Worm (Caenorhabditis elegans): ENCODE results near the gene taf-6.1.

DNA sequence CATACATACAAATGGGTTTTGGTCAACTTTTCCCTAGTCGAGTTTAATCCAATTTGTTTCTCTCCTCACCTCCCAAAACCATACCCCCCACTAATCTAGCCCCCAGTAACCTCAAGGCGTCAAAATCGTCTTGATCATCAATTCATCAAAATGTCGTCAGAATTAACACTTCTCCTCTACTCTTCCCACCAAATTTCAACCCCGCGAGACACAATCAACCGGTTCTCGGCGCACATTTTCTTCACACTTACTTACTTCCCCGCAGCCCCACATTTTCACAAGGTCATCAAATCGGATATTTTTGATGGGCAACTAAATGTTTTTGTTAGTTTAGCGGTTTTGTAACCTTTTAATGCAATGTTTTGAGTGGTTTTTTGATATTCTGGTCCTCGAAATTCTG is 37.0 kb upstream of the taf-6.1 start:
- TF ChIP-seq B0310.2 (tag; optimal IDR thresholded peaks at IDR 0.05) (no peak), hmg-4 (GFP tag; optimal IDR thresholded peaks at IDR 0.05) (no peak), ama-1 (optimal IDR thresholded peaks at IDR 0.05) (no peak), tbx-11 (GFP tag; IDR thresholded peaks at IDR 0.05) (no peak), hmbx-1 (tag; optimal IDR thresholded peaks at IDR 0.05) (no peak), pes-1 (GFP tag; IDR thresholded peaks at IDR 0.05) (no peak), sea-1 (GFP tag; conservative IDR thresholded peaks at IDR 0.05) (no peak), hnd-1 (tag; optimal IDR thresholded peaks at IDR 0.05) (no peak), ceh-36 (tag; optimal IDR thresholded peaks at IDR 0.05) (no peak), aly-1 (tag; optimal IDR thresholded peaks at IDR 0.05) (no peak)

Measured in whole organism, early embryonic.